Fruit fly (Drosophila melanogaster): ENCODE results near the gene toe.

DNA sequence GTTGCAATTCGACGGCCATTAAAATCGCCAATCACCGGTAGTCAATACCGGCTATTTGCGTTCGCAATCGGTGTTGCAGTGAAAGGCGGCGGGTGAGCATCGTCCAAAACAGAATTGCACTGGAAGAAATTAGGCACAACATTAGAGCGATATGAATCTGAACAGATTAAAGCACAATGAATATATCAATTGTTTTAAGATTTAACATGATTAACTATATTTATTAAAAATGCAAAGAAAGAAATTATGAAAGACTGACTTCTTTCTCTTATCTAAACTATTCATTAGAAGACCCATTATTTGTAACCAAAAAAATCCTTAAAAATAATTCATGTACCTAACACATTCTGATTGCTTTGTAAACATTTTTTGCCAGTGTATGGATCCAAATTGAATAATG, 15.0 kb upstream of the toe start:
- TF ChIP-seq CG14711 (tag; optimal IDR thresholded peaks at IDR 0.05) = no peak
- TF ChIP-seq CG5204 (GFP tag; optimal IDR thresholded peaks at IDR 0.05) = no peak
